Worm (Caenorhabditis elegans): Measurements from ENCODE around the gene nra-1.

nra-1 gene

DNA sequence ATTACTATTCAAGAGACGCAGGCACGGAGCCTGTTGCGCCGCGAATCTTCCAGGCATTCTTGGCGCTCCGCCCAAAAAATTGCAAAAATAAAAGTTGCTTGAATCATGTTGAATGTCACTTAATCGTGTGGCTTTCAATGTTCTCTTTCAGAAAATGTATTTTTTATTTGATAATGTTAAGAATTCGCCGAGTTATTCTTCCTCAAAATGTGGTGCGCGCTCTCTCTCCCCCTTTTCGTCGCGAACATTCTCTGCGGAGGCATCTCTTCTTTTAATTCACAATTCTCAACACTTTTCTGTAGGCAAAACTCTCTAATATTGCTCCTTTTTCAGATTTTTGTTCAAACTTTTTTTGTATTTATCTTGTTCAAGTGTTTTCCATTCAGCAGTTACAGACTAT lies 5.6 kb downstream of the nra-1 start (continued):
- no peak for TF ChIP-seq tag-97 (GFP tag; IDR thresholded peaks at IDR 0.05)
- peak; percentile 90 for TF ChIP-seq T20F7.1 (GFP tag; optimal IDR thresholded peaks at IDR 0.05)
- TF ChIP-seq aha-1 (tag) = peak; percentile 99
- TF ChIP-seq fkh-10 (GFP tag; optimal IDR thresholded peaks at IDR 0.05) = peak; percentile 99
- peak; percentile 55 for TF ChIP-seq Y5F2A.4 (GFP tag; optimal IDR thresholded peaks at IDR 0.05)
- peak; percentile 98 for TF ChIP-seq zfp-3 (GFP tag; conservative IDR thresholded peaks at IDR 0.05)
- TF ChIP-seq mxl-3 (GFP tag; optimal IDR thresholded peaks at IDR 0.05) = peak; percentile 32
- peak; percentile 47 to 79 for TF ChIP-seq mdl-1 (tag; optimal IDR thresholded peaks at IDR 0.05)
- peak; percentile 91 for TF ChIP-seq gei-8 (GFP tag; optimal IDR thresholded peaks at IDR 0.05)
- peak; percentile 88 for TF ChIP-seq zip-2 (tag; optimal IDR thresholded peaks at IDR 0.05)
- peak; percentile 92 for TF ChIP-seq spr-1 (tag; optimal IDR thresholded peaks at IDR 0.05)
- peak; percentile 91 for TF ChIP-seq T26A8.4 (GFP tag; IDR thresholded peaks at IDR 0.05)
- TF ChIP-seq nhr-237 (tag; optimal IDR thresholded peaks at IDR 0.05) = peak; percentile 22
- peak; percentile 64; the same call in 1 of the 2 replicates for TF ChIP-seq mxl-2 (GFP tag; conservative IDR thresholded peaks at IDR 0.05)
- peak; percentile 50; the same call in 1 of the 2 replicates for TF ChIP-seq ceh-44 (GFP tag; IDR thresholded peaks at IDR 0.05)
- TF ChIP-seq zfp-2 (tag; optimal IDR thresholded peaks at IDR 0.05) = peak; percentile 86
- peak; percentile 93 for TF ChIP-seq pha-4 (GFP tag; IDR thresholded peaks at IDR 0.05)
- TF ChIP-seq pha-4 (tag; optimal IDR thresholded peaks at IDR 0.05) = peak; percentile 46
- TF ChIP-seq F37D6.2 (tag; optimal IDR thresholded peaks at IDR 0.05) = peak; percentile 95
- TF ChIP-seq dmd-8 (GFP tag; IDR thresholded peaks at IDR 0.05) = no peak
- TF ChIP-seq nhr-42 (GFP tag; IDR thresholded peaks at IDR 0.05) = peak; percentile 90
- 0 out of 2 replicates have a peak, but pooled peaks have one; percentile 32 for TF ChIP-seq ZK337.2 (GFP tag; IDR thresholded peaks at IDR 0.05)
- peak; percentile 88 for TF ChIP-seq saeg-2 (GFP tag; IDR thresholded peaks at IDR 0.05)
- TF ChIP-seq rbr-2 (tag; optimal IDR thresholded peaks at IDR 0.05) = peak; percentile 98
- peak; percentile 89 for TF ChIP-seq ces-1 (GFP tag; optimal IDR thresholded peaks at IDR 0.05)
- TF ChIP-seq cey-2 (tag; optimal IDR thresholded peaks at IDR 0.05; ENCODE audit: borderline replicate concordance, insufficient read depth) = no peak
- TF ChIP-seq ctbp-1 (GFP tag; IDR thresholded peaks at IDR 0.05) = peak; percentile 88
- peak; percentile 96 for TF ChIP-seq sdz-12 (GFP tag; optimal IDR thresholded peaks at IDR 0.05)
- no peak for TF ChIP-seq nhr-111 (GFP tag; optimal IDR thresholded peaks at IDR 0.05)

DNA sequence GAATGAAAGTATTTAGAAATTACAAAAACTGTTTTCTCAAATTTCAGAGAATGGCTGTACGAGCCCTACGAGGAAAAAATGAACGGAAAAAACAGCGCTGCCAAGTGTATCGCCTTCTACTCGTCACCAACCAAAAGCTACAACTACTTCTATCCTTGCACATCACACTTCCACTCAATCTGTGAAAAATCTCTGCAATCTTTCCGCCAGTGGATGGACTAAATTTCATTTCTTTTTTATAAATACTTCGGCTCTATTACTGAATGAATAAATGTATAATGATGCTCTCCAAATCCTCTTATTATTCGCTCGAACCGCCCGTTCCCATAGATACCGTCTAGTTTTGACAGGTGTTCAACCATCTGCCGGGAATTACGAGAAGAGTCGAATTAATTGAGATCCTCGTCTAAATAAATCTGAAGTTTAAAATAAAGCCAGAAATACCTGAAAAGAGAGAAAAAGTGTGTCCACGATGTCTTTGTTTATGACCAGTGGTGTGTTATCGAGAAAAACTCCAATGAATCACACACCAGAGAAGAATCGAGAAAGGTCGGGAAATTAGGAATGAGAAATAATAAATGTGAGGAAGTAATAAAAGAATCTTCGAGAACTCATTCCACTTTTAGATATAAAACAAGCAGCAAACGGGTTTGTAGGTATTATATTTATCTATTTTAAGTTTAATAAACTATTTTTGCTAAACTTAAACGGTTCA lies 6.4 kb downstream of the nra-1 start:
- TF ChIP-seq nhr-11 (tag; optimal IDR thresholded peaks at IDR 0.05) (no peak), ces-1 (GFP tag; optimal IDR thresholded peaks at IDR 0.05) (no peak), dmd-8 (GFP tag; IDR thresholded peaks at IDR 0.05) (no peak), nhr-10 (tag; optimal IDR thresholded peaks at IDR 0.05) (no peak), zip-11 (GFP tag; IDR thresholded peaks at IDR 0.05) (no peak), R02D3.7 (tag; optimal IDR thresholded peaks at IDR 0.05) (no peak), hlh-11 (tag; optimal IDR thresholded peaks at IDR 0.05) (no peak), nhr-237 (tag; optimal IDR thresholded peaks at IDR 0.05) (no peak), Y5F2A.4 (GFP tag; optimal IDR thresholded peaks at IDR 0.05) (no peak), hlh-30 (tag; optimal IDR thresholded peaks at IDR 0.05; ENCODE audit: insufficient read depth) (peak; percentile 12), egl-43 (GFP tag; IDR thresholded peaks at IDR 0.05) (no peak), Y48G9A.11 (GFP tag; IDR thresholded peaks at IDR 0.05) (no peak), zfp-3 (GFP tag; conservative IDR thresholded peaks at IDR 0.05) (no peak), spr-1 (tag; optimal IDR thresholded peaks at IDR 0.05) (no peak), F10B5.3 (tag; optimal IDR thresholded peaks at IDR 0.05) (no peak), mxl-2 (GFP tag; conservative IDR thresholded peaks at IDR 0.05) (no peak), mdt-29 (GFP tag; IDR thresholded peaks at IDR 0.05) (0 out of 2 replicates have a peak, but pooled peaks have one; percentile 54), nhr-41 (GFP tag; IDR thresholded peaks at IDR 0.05) (no peak), madf-5 (GFP tag; IDR thresholded peaks at IDR 0.05) (0 out of 4 replicates have a peak, but pooled peaks of 1 of the 2 experiments have one; percentile 69), duxl-1 (tag; optimal IDR thresholded peaks at IDR 0.05; ENCODE audit: poor library complexity) (no peak), snpc-1.2 (GFP tag; IDR thresholded peaks at IDR 0.05) (peak; percentile 65; the same call in 1 of the 2 replicates), mdl-1 (tag; optimal IDR thresholded peaks at IDR 0.05) (no peak), lir-3 (tag; optimal IDR thresholded peaks at IDR 0.05) (no peak), vab-7 (GFP tag; IDR thresholded peaks at IDR 0.05) (no peak), pha-4 (GFP tag; IDR thresholded peaks at IDR 0.05) (no peak), pha-4 (tag; optimal IDR thresholded peaks at IDR 0.05) (no peak), Y105C5A.15 (GFP tag; IDR thresholded peaks at IDR 0.05) (0 out of 2 replicates have a peak, but pooled peaks have one; percentile 37), D1046.2 (GFP tag; IDR thresholded peaks at IDR 0.05) (no peak), jun-1 (tag; optimal IDR thresholded peaks at IDR 0.05) (no peak)
